1 fruit fly cellular context compared by ENCODE assay signal in genomic region chr3R:26056381-26056780, dm6.
TF ChIP-seq lines count a peak whose summit lies in the region.

Gene Sld5 (minus strand): TSS chr3R:26056547.
Gene CG14543 (plus strand): TSS chr3R:26056630.

TF ChIP-seq in whole organism, embryonic, 481 proteins besides CTCF, POLR2A, EP300 and RAD21 (continued from another document):
- TF ChIP-seq hbn (GFP tag; IDR thresholded peaks at IDR 0.05; lab: Robert Waterston, UW; ENCODE audit: partially characterized antibody) (no peak), Med (GFP tag; lab: Kevin White, UChicago) (peak; percentile 84), lov (optimal IDR thresholded peaks at IDR 0.05; lab: Kevin White, UChicago) (no peak), lov (GFP tag; IDR thresholded peaks at IDR 0.05; lab: Robert Waterston, UW) (0 out of 3 replicates have a peak, but pooled peaks have one; percentile 30), Atf3 (GFP tag; optimal IDR thresholded peaks at IDR 0.05; lab: Kevin White, UChicago) (no peak), Spps (tag; optimal IDR thresholded peaks at IDR 0.05; lab: Kevin White, UChicago) (no peak), CG8924 (tag; optimal IDR thresholded peaks at IDR 0.05; lab: Kevin White, UChicago) (peak; percentile 13), Ets65A (GFP tag; lab: Kevin White, UChicago) (peak; percentile 90), MBD-R2 (GFP tag; IDR thresholded peaks at IDR 0.05; lab: Robert Waterston, UW) (peak; percentile 84), bcd (GFP tag; optimal IDR thresholded peaks at IDR 0.05; lab: Kevin White, UChicago) (peak; percentile 6), CG8290 (GFP tag; optimal IDR thresholded peaks at IDR 0.05; lab: Kevin White, UChicago) (no peak), CG8290 (tag; optimal IDR thresholded peaks at IDR 0.05; lab: Kevin White, UChicago) (peak in 1 of 2 experiments; percentile 36), HLH54F (GFP tag; optimal IDR thresholded peaks at IDR 0.05; lab: Kevin White, UChicago) (peak; percentile 1), CG6689 (GFP tag; IDR thresholded peaks at IDR 0.05; lab: Robert Waterston, UW) (peak; percentile 27; the same call in 1 of the 2 replicates), tin (GFP tag; optimal IDR thresholded peaks at IDR 0.05; lab: Kevin White, UChicago) (peak; percentile 1), B-H2 (GFP tag; optimal IDR thresholded peaks at IDR 0.05; lab: Kevin White, UChicago) (peak; percentile 35), Mes4 (GFP tag; optimal IDR thresholded peaks at IDR 0.05; lab: Kevin White, UChicago) (peak; percentile 12), CHES-1-like (GFP tag; optimal IDR thresholded peaks at IDR 0.05; lab: Kevin White, UChicago) (peak; percentile 58), CG18011 (GFP tag; optimal IDR thresholded peaks at IDR 0.05; lab: Kevin White, UChicago) (peak; percentile 11), CG33213 (GFP tag; optimal IDR thresholded peaks at IDR 0.05; lab: Kevin White, UChicago) (peak; percentile 42), Lpt (GFP tag; optimal IDR thresholded peaks at IDR 0.05; lab: Kevin White, UChicago) (no peak), Xbp1 (GFP tag; optimal IDR thresholded peaks at IDR 0.05; lab: Kevin White, UChicago) (peak; percentile 27), stwl (tag; optimal IDR thresholded peaks at IDR 0.05; lab: Kevin White, UChicago) (peak; percentile 69), ewg (GFP tag; optimal IDR thresholded peaks at IDR 0.05; lab: Kevin White, UChicago) (peak; percentile 10), MESR4 (GFP tag; optimal IDR thresholded peaks at IDR 0.05; lab: Kevin White, UChicago) (peak; percentile 49), pzg (GFP tag; optimal IDR thresholded peaks at IDR 0.05; lab: Kevin White, UChicago) (peak; percentile 73), CG6683 (GFP tag; optimal IDR thresholded peaks at IDR 0.05; lab: Kevin White, UChicago) (no peak), ato (GFP tag; IDR thresholded peaks at IDR 0.05; lab: Robert Waterston, UW; ENCODE audit: partially characterized antibody) (no peak), Dbx (GFP tag; IDR thresholded peaks at IDR 0.05; lab: Robert Waterston, UW) (peak; percentile 46; the same call in 1 of the 3 replicates), CG10267 (tag; optimal IDR thresholded peaks at IDR 0.05; lab: Kevin White, UChicago) (peak; percentile 88), caup (GFP tag; optimal IDR thresholded peaks at IDR 0.05; lab: Kevin White, UChicago; ENCODE audit: severe bottlenecking) (peak; percentile 36), Dref (GFP tag; IDR thresholded peaks at IDR 0.05; lab: Robert Waterston, UW) (peak; percentile 73), dpn (GFP tag; optimal IDR thresholded peaks at IDR 0.05; lab: Kevin White, UChicago) (peak; percentile 18 to 20), CG15073 (GFP tag; optimal IDR thresholded peaks at IDR 0.05; lab: Kevin White, UChicago) (no peak), CG4617 (GFP tag; optimal IDR thresholded peaks at IDR 0.05; lab: Kevin White, UChicago; ENCODE audit: borderline replicate concordance) (peak; percentile 12), CG10654 (GFP tag; optimal IDR thresholded peaks at IDR 0.05; lab: Kevin White, UChicago) (no peak), D19A (tag; optimal IDR thresholded peaks at IDR 0.05; lab: Kevin White, UChicago) (no peak), BEAF-32 (GFP tag; optimal IDR thresholded peaks at IDR 0.05; lab: Kevin White, UChicago) (peak; percentile 51), slbo (GFP tag; IDR thresholded peaks at IDR 0.05; lab: Robert Waterston, UW) (peak; percentile 19; the same call in 1 of the 2 replicates), crp (GFP tag; optimal IDR thresholded peaks at IDR 0.05; lab: Kevin White, UChicago) (peak in 1 of 2 experiments; percentile 77), CG17385 (GFP tag; optimal IDR thresholded peaks at IDR 0.05; lab: Kevin White, UChicago) (peak; percentile 45), ab (GFP tag; optimal IDR thresholded peaks at IDR 0.05; lab: Kevin White, UChicago) (no peak), CG2120 (GFP tag; optimal IDR thresholded peaks at IDR 0.05; lab: Kevin White, UChicago) (peak; percentile 33), CG30020 (tag; optimal IDR thresholded peaks at IDR 0.05; lab: Kevin White, UChicago) (no peak), E2f1 (GFP tag; IDR thresholded peaks at IDR 0.05; lab: Robert Waterston, UW) (peak; percentile 42; the same call in 1 of the 2 replicates), CG6813 (GFP tag; optimal IDR thresholded peaks at IDR 0.05; lab: Kevin White, UChicago) (peak; percentile 1), zfh1 (GFP tag; IDR thresholded peaks at IDR 0.05; lab: Robert Waterston, UW) (0 out of 3 replicates have a peak, but pooled peaks have one; percentile 15), HmgZ (tag; optimal IDR thresholded peaks at IDR 0.05; lab: Kevin White, UChicago) (peak; percentile 38), jumu (GFP tag; optimal IDR thresholded peaks at IDR 0.05; lab: Kevin White, UChicago) (no peak)
